Fruit fly (Drosophila melanogaster): ENCODE measurements around the gene CG31088.

Gene CG31088

DNA sequence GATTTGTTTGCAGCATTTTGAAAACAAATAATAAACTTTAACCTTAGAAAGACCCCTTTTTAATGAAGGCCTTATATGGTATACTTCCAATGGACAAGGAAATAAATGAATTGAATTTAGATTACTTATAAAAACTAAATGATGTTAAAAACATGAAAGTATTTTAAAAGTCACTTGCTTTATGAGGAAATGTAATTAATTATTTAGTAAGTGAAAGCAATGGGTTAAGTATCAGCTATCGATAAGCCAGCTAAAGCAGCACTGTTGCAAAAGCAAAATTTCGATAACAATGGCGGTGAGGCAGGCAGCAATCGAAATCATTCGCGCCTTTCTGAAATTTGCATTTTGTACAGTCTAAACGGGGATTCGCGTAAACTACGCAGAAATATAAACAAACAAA lies 14.4 kb upstream of the CG31088 start, which contains the start of the genes CG32856 and Rbf2 (continued):
- TF ChIP-seq zfh1 (GFP tag; IDR thresholded peaks at IDR 0.05) = no peak
- peak; percentile 65 for TF ChIP-seq ind (GFP tag; optimal IDR thresholded peaks at IDR 0.05)
- no peak for TF ChIP-seq CG12769 (tag; optimal IDR thresholded peaks at IDR 0.05)
- no peak for TF ChIP-seq CG10959 (GFP tag; IDR thresholded peaks at IDR 0.05)
- no peak for TF ChIP-seq CG6175 (GFP tag; IDR thresholded peaks at IDR 0.05)
- peak; percentile 95 for TF ChIP-seq Med (GFP tag)
- TF ChIP-seq Hmr (GFP tag; optimal IDR thresholded peaks at IDR 0.05) = peak; percentile 83
- TF ChIP-seq trh (GFP tag; optimal IDR thresholded peaks at IDR 0.05) = peak; percentile 11
- TF ChIP-seq Camta (GFP tag; optimal IDR thresholded peaks at IDR 0.05) = peak; percentile 81
- TF ChIP-seq Nf-YB (GFP tag; optimal IDR thresholded peaks at IDR 0.05) = peak; percentile 64
- TF ChIP-seq CG18011 (GFP tag; optimal IDR thresholded peaks at IDR 0.05) = peak; percentile 38
- TF ChIP-seq YL-1 (GFP tag; optimal IDR thresholded peaks at IDR 0.05) = peak; percentile 72
- no peak for TF ChIP-seq CG11456 (GFP tag; IDR thresholded peaks at IDR 0.05)
- TF ChIP-seq CG12299 (tag; optimal IDR thresholded peaks at IDR 0.05) = peak; percentile 88
- TF ChIP-seq BEAF-32 (GFP tag; optimal IDR thresholded peaks at IDR 0.05) = peak; percentile 79
- TF ChIP-seq Ssrp (tag; optimal IDR thresholded peaks at IDR 0.05) = peak; percentile 87
- no peak; the same call in 1 of the 2 replicates for TF ChIP-seq Ravus (GFP tag; IDR thresholded peaks at IDR 0.05)
- no peak for TF ChIP-seq lbe (GFP tag; optimal IDR thresholded peaks at IDR 0.05)
- no peak for TF ChIP-seq CG18599 (GFP tag; optimal IDR thresholded peaks at IDR 0.05)
- peak; percentile 51 for TF ChIP-seq Usf (GFP tag; optimal IDR thresholded peaks at IDR 0.05)
- TF ChIP-seq CG15696 (tag; optimal IDR thresholded peaks at IDR 0.05) = no peak
- peak; percentile 73 for TF ChIP-seq CG9437 (GFP tag; optimal IDR thresholded peaks at IDR 0.05)
- TF ChIP-seq amos (GFP tag; IDR thresholded peaks at IDR 0.05; ENCODE audit: partially characterized antibody) = peak; percentile 75
- peak; percentile 92 for TF ChIP-seq PHDP (tag; optimal IDR thresholded peaks at IDR 0.05)
- TF ChIP-seq CG3281 (GFP tag; optimal IDR thresholded peaks at IDR 0.05) = no peak
- peak; percentile 67; the same call in 1 of the 2 replicates for TF ChIP-seq Oaz (GFP tag; IDR thresholded peaks at IDR 0.05)
- no peak for TF ChIP-seq CG4820 (GFP tag; optimal IDR thresholded peaks at IDR 0.05)
- TF ChIP-seq en (GFP tag; optimal IDR thresholded peaks at IDR 0.05) = peak; percentile 48
- TF ChIP-seq CG1233 (GFP tag; optimal IDR thresholded peaks at IDR 0.05) = no peak
- TF ChIP-seq CG1602 (GFP tag; optimal IDR thresholded peaks at IDR 0.05) = peak; percentile 84
- peak; percentile 61 for TF ChIP-seq Elba2 (GFP tag; optimal IDR thresholded peaks at IDR 0.05)
- TF ChIP-seq usp (GFP tag; optimal IDR thresholded peaks at IDR 0.05) = no peak
- TF ChIP-seq CG33557 (GFP tag; optimal IDR thresholded peaks at IDR 0.05) = peak; percentile 80
- TF ChIP-seq pros (GFP tag; optimal IDR thresholded peaks at IDR 0.05) = no peak
- no peak for TF ChIP-seq oc (tag; optimal IDR thresholded peaks at IDR 0.05)
- TF ChIP-seq Drgx (GFP tag; IDR thresholded peaks at IDR 0.05) = no peak
- TF ChIP-seq CG4360 (GFP tag; IDR thresholded peaks at IDR 0.05) = no peak
- peak; percentile 6 for TF ChIP-seq schlank (tag; optimal IDR thresholded peaks at IDR 0.05)
- peak; percentile 71 for TF ChIP-seq pzg (GFP tag; optimal IDR thresholded peaks at IDR 0.05)
- peak; percentile 82 for TF ChIP-seq stwl (tag; optimal IDR thresholded peaks at IDR 0.05)
- no peak for TF ChIP-seq CG17568 (GFP tag; optimal IDR thresholded peaks at IDR 0.05)
- no peak for TF ChIP-seq sqz (GFP tag; optimal IDR thresholded peaks at IDR 0.05)
- peak; percentile 21 for TF ChIP-seq Neu2 (GFP tag; optimal IDR thresholded peaks at IDR 0.05; ENCODE audit: borderline replicate concordance)
- TF ChIP-seq CG1647 (GFP tag; optimal IDR thresholded peaks at IDR 0.05) = peak; percentile 39
- TF ChIP-seq fd102C (GFP tag; optimal IDR thresholded peaks at IDR 0.05) = no peak
- no peak; the same call in 1 of the 2 replicates for TF ChIP-seq lmd (GFP tag; IDR thresholded peaks at IDR 0.05)
- TF ChIP-seq disco-r (GFP tag; optimal IDR thresholded peaks at IDR 0.05) = peak; percentile 46
- no peak for TF ChIP-seq Jarid2 (GFP tag; optimal IDR thresholded peaks at IDR 0.05)
- TF ChIP-seq Eip74EF (GFP tag; optimal IDR thresholded peaks at IDR 0.05) = no peak
- peak; percentile 48; the same call in 1 of the 3 replicates for TF ChIP-seq Doc3 (GFP tag; IDR thresholded peaks at IDR 0.05; ENCODE audit: partially characterized antibody)
